Worm (Caenorhabditis elegans) whole organism, L1 larva: ENCODE data around the gene elo-8.

Source experiments
- ceh-82 ChIP-seq, 3 experiments: fragments of 150-350 bp in 1 of 3; sonication (generic microtip) in 2 of 3; optimal IDR thresholded peaks; 2 replicates each; lab custom pipeline; 2014 to 2017; ENCODE audit warnings: missing biosample characterization in 3 of 3, missing genetic modification characterization in 3 of 3
- efl-3 ChIP-seq: fragments of 200-800 bp; sonication (Bioruptor generic); optimal IDR thresholded peaks from 2 replicates; lab custom pipeline; 2018; ENCODE audit warnings: mild to moderate bottlenecking, missing genetic modification characterization, missing compliant biosample characterization
- nhr-28 ChIP-seq: fragments of 150-350 bp; optimal IDR thresholded peaks from 2 replicates; lab custom pipeline; 2014; ENCODE audit warnings: missing biosample characterization, missing genetic modification characterization
- nhr-77 ChIP-seq: fragments of 150-350 bp; optimal IDR thresholded peaks from 2 replicates; lab custom pipeline; 2014; ENCODE audit warnings: missing biosample characterization, missing genetic modification characterization
- skn-1 ChIP-seq: fragments of 150-350 bp; optimal IDR thresholded peaks from 2 replicates; lab custom pipeline; 2014; ENCODE audit warnings: missing biosample characterization, missing genetic modification characterization
- unc-62 ChIP-seq: fragments of 150-350 bp; optimal IDR thresholded peaks from 2 replicates; lab custom pipeline; 2014; ENCODE audit warnings: missing biosample characterization, missing genetic modification reagents, missing genetic modification characterization
- zag-1 ChIP-seq: fragments of 150-350 bp; optimal IDR thresholded peaks from 2 replicates; lab custom pipeline; 2014; ENCODE audit warnings: missing biosample characterization, missing genetic modification characterization
- ztf-11 ChIP-seq, 2 experiments: sonication (generic microtip); optimal IDR thresholded peaks; 2 replicates each; lab custom pipeline; 2016 to 2017; ENCODE audit warnings: missing genetic modification characterization in 2 of 2, missing biosample characterization in 1 of 2, missing compliant biosample characterization in 1 of 2

ce11 chrIII:11200879-11201518 lies 30.9 kb downstream of the elo-8 start:
- TF ChIP-seq ztf-11 (tag; optimal IDR thresholded peaks at IDR 0.05; lab: Kevin White, UChicago): no peak
- no peak for TF ChIP-seq ceh-82 (tag; optimal IDR thresholded peaks at IDR 0.05; lab: Kevin White, UChicago)
- no peak for TF ChIP-seq efl-3 (GFP tag; lab: Kevin White, UChicago)
- no peak for TF ChIP-seq nhr-77 (tag; lab: Kevin White, UChicago)
- TF ChIP-seq unc-62 (GFP tag; lab: Kevin White, UChicago): no peak
- no peak for TF ChIP-seq nhr-28
- TF ChIP-seq skn-1: no peak
- TF ChIP-seq zag-1: no peak
